Fruit fly (Drosophila melanogaster): ENCODE measurements around the gene Mpp6.
A peak's percentile ranks its signal among the peaks of the same experiment; 100 is the strongest.

The Mpp6 gene

dm6 chr2L:21149053-21149452 lies 7.0 kb upstream of the Mpp6 start (continued):
- TF ChIP-seq gcm2 (GFP tag; optimal IDR thresholded peaks at IDR 0.05) (no peak), CG13424 (tag; optimal IDR thresholded peaks at IDR 0.05) (peak; percentile 37), CG15073 (GFP tag; optimal IDR thresholded peaks at IDR 0.05) (no peak), Hmx (GFP tag; optimal IDR thresholded peaks at IDR 0.05) (no peak), Max (GFP tag; optimal IDR thresholded peaks at IDR 0.05) (no peak), sr (GFP tag; IDR thresholded peaks at IDR 0.05) (no peak), sd (tag; optimal IDR thresholded peaks at IDR 0.05) (no peak), slou (GFP tag; optimal IDR thresholded peaks at IDR 0.05) (peak; percentile 31), Hmr (GFP tag; optimal IDR thresholded peaks at IDR 0.05) (no peak), Fer3 (tag; optimal IDR thresholded peaks at IDR 0.05) (peak; percentile 39), stc (GFP tag; IDR thresholded peaks at IDR 0.05) (peak; percentile 54; the same call in 1 of the 2 replicates), Mad (GFP tag; optimal IDR thresholded peaks at IDR 0.05) (no peak), CG18476 (GFP tag; optimal IDR thresholded peaks at IDR 0.05) (peak; percentile 7), CG16863 (GFP tag; optimal IDR thresholded peaks at IDR 0.05) (no peak), br (optimal IDR thresholded peaks at IDR 0.05) (no peak), Antp (GFP tag; optimal IDR thresholded peaks at IDR 0.05) (peak; percentile 14), MTF-1 (GFP tag; optimal IDR thresholded peaks at IDR 0.05; ENCODE audit: borderline replicate concordance) (peak; percentile 12), Kr (GFP tag; optimal IDR thresholded peaks at IDR 0.05) (no peak), tin (GFP tag; optimal IDR thresholded peaks at IDR 0.05) (peak; percentile 37), unpg (GFP tag; optimal IDR thresholded peaks at IDR 0.05) (peak; percentile 71), bigmax (GFP tag; optimal IDR thresholded peaks at IDR 0.05) (no peak), CG7556 (GFP tag; optimal IDR thresholded peaks at IDR 0.05) (no peak), CG10366 (GFP tag; IDR thresholded peaks at IDR 0.05) (peak; percentile 32), CG2199 (GFP tag; IDR thresholded peaks at IDR 0.05) (no peak; the same call in 2 of the 3 replicates), klu (GFP tag; IDR thresholded peaks at IDR 0.05) (no peak), CG14710 (tag; optimal IDR thresholded peaks at IDR 0.05) (peak; percentile 57), ftz-f1 (GFP tag; optimal IDR thresholded peaks at IDR 0.05) (no peak), al (GFP tag; IDR thresholded peaks at IDR 0.05) (peak; percentile 58), ci (GFP tag; IDR thresholded peaks at IDR 0.05) (peak; percentile 77; the same call in 2 of the 3 replicates), D19A (tag; optimal IDR thresholded peaks at IDR 0.05) (peak; percentile 52), CG9727 (GFP tag; optimal IDR thresholded peaks at IDR 0.05) (peak; percentile 56), cwo (GFP tag; optimal IDR thresholded peaks at IDR 0.05) (no peak), Med (GFP tag) (peak; percentile 58), exex (tag; optimal IDR thresholded peaks at IDR 0.05) (peak; percentile 27), CG13624 (GFP tag; optimal IDR thresholded peaks at IDR 0.05) (no peak), CkIIα-i1 (GFP tag; IDR thresholded peaks at IDR 0.05) (no peak), Hr39 (optimal IDR thresholded peaks at IDR 0.05) (no peak), corto (GFP tag; optimal IDR thresholded peaks at IDR 0.05) (no peak), CG9215 (GFP tag; IDR thresholded peaks at IDR 0.05) (no peak), zf30C (GFP tag; optimal IDR thresholded peaks at IDR 0.05) (no peak), dysf (GFP tag; IDR thresholded peaks at IDR 0.05) (peak; percentile 73), dpn (GFP tag; optimal IDR thresholded peaks at IDR 0.05) (peak; percentile 36 to 49), pho (GFP tag; optimal IDR thresholded peaks at IDR 0.05) (peak; percentile 22), emc (GFP tag; optimal IDR thresholded peaks at IDR 0.05) (no peak), Atf3 (GFP tag; optimal IDR thresholded peaks at IDR 0.05) (no peak), da (GFP tag; optimal IDR thresholded peaks at IDR 0.05) (no peak), Hsf (GFP tag; optimal IDR thresholded peaks at IDR 0.05) (peak; percentile 10), nau (GFP tag; optimal IDR thresholded peaks at IDR 0.05) (peak; percentile 41), Gsc (GFP tag; IDR thresholded peaks at IDR 0.05) (no peak), HLHmδ (GFP tag; optimal IDR thresholded peaks at IDR 0.05) (no peak), Pdp1 (GFP tag; optimal IDR thresholded peaks at IDR 0.05) (no peak), Hr3 (GFP tag; optimal IDR thresholded peaks at IDR 0.05) (peak; percentile 41), h (optimal IDR thresholded peaks at IDR 0.05) (no peak)
